Fruit fly (Drosophila melanogaster) whole organism, embryonic: Measurements from ENCODE around the gene cv-c.

Experiments used
- ATbp ChIP-seq: fragments of 200-800 bp; sonication (Bioruptor generic); optimal IDR thresholded peaks from 2 replicates; lab custom pipeline; 2017; ENCODE audit warnings: missing biosample characterization, mild to moderate bottlenecking, missing genetic modification characterization, missing genetic modification reagents
- Awh ChIP-seq: fragments of 200-800 bp; sonication (Bioruptor generic); IDR thresholded peaks from 2 replicates; pipeline ENCODE4, ENCODE4 v1.3.6; 2022; ENCODE audit warnings: missing biosample characterization, missing genetic modification characterization
- C15 ChIP-seq: fragments of 200-800 bp; sonication (Bioruptor generic); IDR thresholded peaks from 3 replicates; pipeline ENCODE4 v1.3.6; 2022; ENCODE audit warnings: missing biosample characterization, missing genetic modification characterization
- CG10654 ChIP-seq: fragments of 200-800 bp; sonication (Bioruptor generic); optimal IDR thresholded peaks from 2 replicates; lab custom pipeline; 2016; ENCODE audit warnings: missing biosample characterization, missing genetic modification characterization
- CG11398 ChIP-seq: fragments of 200-800 bp; sonication (Bioruptor generic); optimal IDR thresholded peaks from 2 replicates; lab custom pipeline; 2016; ENCODE audit warnings: missing biosample characterization, missing genetic modification characterization
- CG11695 ChIP-seq: fragments of 200-800 bp; sonication (Bioruptor generic); IDR thresholded peaks from 3 replicates; pipeline ENCODE4 v1.3.6; 2022; ENCODE audit warnings: missing biosample characterization, missing genetic modification characterization
- CG13296 ChIP-seq: fragments of 200-800 bp; sonication (Bioruptor generic); optimal IDR thresholded peaks from 3 replicates; lab custom pipeline; 2018; ENCODE audit warnings: missing biosample characterization, mild to moderate bottlenecking, missing genetic modification characterization
- CG13424 ChIP-seq: fragments of 200-800 bp; sonication (Bioruptor generic); optimal IDR thresholded peaks from 2 replicates; lab custom pipeline; 2019; ENCODE audit warnings: missing biosample characterization, mild to moderate bottlenecking, missing genetic modification characterization, moderate library complexity
- CG13894 ChIP-seq: fragments of 200-800 bp; sonication (Bioruptor generic); optimal IDR thresholded peaks from 3 replicates; lab custom pipeline; 2018; ENCODE audit warnings: missing biosample characterization, mild to moderate bottlenecking, missing genetic modification characterization, moderate library complexity
- CG14050 ChIP-seq: fragments of 200-800 bp; sonication (Bioruptor generic); IDR thresholded peaks from 3 replicates; pipeline ENCODE4 v1.3.6; 2022; ENCODE audit warnings: missing biosample characterization, missing genetic modification characterization
- CG15514 ChIP-seq: fragments of 200-800 bp; sonication (Bioruptor generic); optimal IDR thresholded peaks from 3 replicates; lab custom pipeline; 2017; ENCODE audit warnings: missing biosample characterization, missing genetic modification characterization, mild to moderate bottlenecking, moderate library complexity, missing genetic modification reagents
- CG17328 ChIP-seq: fragments of 200-800 bp; sonication (Bioruptor generic); IDR thresholded peaks from 2 replicates; pipeline ENCODE4 v1.3.6; 2022; ENCODE audit warnings: missing biosample characterization, missing genetic modification characterization
- CG17361 ChIP-seq: fragments of 200-800 bp; sonication (Bioruptor generic); IDR thresholded peaks from 3 replicates; pipeline ENCODE4 v1.3.6; 2022; ENCODE audit warnings: missing biosample characterization, missing genetic modification characterization
- CG18011 ChIP-seq: fragments of 200-800 bp; sonication (Bioruptor generic); optimal IDR thresholded peaks from 2 replicates; lab custom pipeline; 2017; ENCODE audit warnings: missing biosample characterization, missing genetic modification characterization, mild to moderate bottlenecking, moderate library complexity, missing genotype
- CG2116 ChIP-seq: fragments of 200-800 bp; sonication (Bioruptor generic); optimal IDR thresholded peaks from 3 replicates; lab custom pipeline; 2018; ENCODE audit warnings: missing biosample characterization, mild to moderate bottlenecking, missing genetic modification characterization
- CG2199 ChIP-seq: fragments of 200-800 bp; sonication (Bioruptor generic); IDR thresholded peaks from 3 replicates; pipeline ENCODE4 v1.3.6; 2022; ENCODE audit warnings: missing biosample characterization, missing genetic modification characterization
- CG6254 ChIP-seq: fragments of 200-800 bp; sonication (Bioruptor generic); optimal IDR thresholded peaks from 3 replicates; lab custom pipeline; 2017; ENCODE audit warnings: mild to moderate bottlenecking, missing biosample characterization, missing genetic modification reagents, missing genetic modification characterization
- CG6765 ChIP-seq: fragments of 200-800 bp; sonication (Bioruptor generic); optimal IDR thresholded peaks from 3 replicates; lab custom pipeline; 2017; ENCODE audit warnings: missing biosample characterization, mild to moderate bottlenecking, missing genetic modification characterization
- CG6854 ChIP-seq: fragments of 200-800 bp; sonication (Bioruptor generic); optimal IDR thresholded peaks from 3 replicates; lab custom pipeline; 2017; ENCODE audit warnings: missing biosample characterization, mild to moderate bottlenecking, missing genetic modification characterization
- CG7556 ChIP-seq: fragments of 200-800 bp; sonication (Bioruptor generic); optimal IDR thresholded peaks from 2 replicates; lab custom pipeline; 2017; ENCODE audit warnings: missing biosample characterization, mild to moderate bottlenecking, missing genetic modification characterization
- CG9215 ChIP-seq: fragments of 200-800 bp; sonication (Bioruptor generic); IDR thresholded peaks from 2 replicates; pipeline ENCODE4 v1.3.6; 2022; ENCODE audit warnings: missing biosample characterization, missing genetic modification characterization
- CTCF ChIP-seq: fragments of 200-800 bp; sonication (Bioruptor generic); optimal IDR thresholded peaks from 2 replicates; lab custom pipeline; 2017; ENCODE audit warnings: missing biosample characterization, mild to moderate bottlenecking, missing genetic modification characterization, moderate library complexity
- Dref ChIP-seq: fragments of 200-800 bp; sonication (Bioruptor generic); IDR thresholded peaks from 2 replicates; pipeline ENCODE4 v1.3.6; 2022; ENCODE audit warnings: missing biosample characterization, missing genetic modification characterization
- Drgx ChIP-seq: fragments of 200-800 bp; sonication (Bioruptor generic); IDR thresholded peaks from 2 replicates; pipeline ENCODE4 v1.3.6; 2022; ENCODE audit warnings: missing biosample characterization, missing genetic modification characterization
- Ets65A ChIP-seq: fragments of 200-800 bp; sonication (Bioruptor generic); peaks from one replicate; lab custom pipeline; 2016; ENCODE audit warnings: missing biosample characterization, missing genetic modification characterization
- HHEX ChIP-seq: fragments of 200-800 bp; sonication (Bioruptor generic); optimal IDR thresholded peaks from 3 replicates; lab custom pipeline; 2017; ENCODE audit warnings: missing biosample characterization, mild to moderate bottlenecking, missing genetic modification characterization, missing genetic modification reagents
- Kr ChIP-seq: fragments of 200-800 bp; sonication (Bioruptor generic); optimal IDR thresholded peaks from 2 replicates; lab custom pipeline; 2017; ENCODE audit warnings: missing biosample characterization, mild to moderate bottlenecking, missing genetic modification characterization
- NK7.1 ChIP-seq: fragments of 200-800 bp; sonication (Bioruptor generic); optimal IDR thresholded peaks from 3 replicates; lab custom pipeline; 2016; ENCODE audit warnings: missing biosample characterization, missing genetic modification characterization
- Side ChIP-seq: fragments of 200-800 bp; sonication (Bioruptor generic); optimal IDR thresholded peaks from 2 replicates; lab custom pipeline; 2016; ENCODE audit warnings: missing biosample characterization, missing genetic modification characterization
- Sox102F ChIP-seq: fragments of 200-800 bp; sonication (Bioruptor generic); optimal IDR thresholded peaks from 2 replicates; lab custom pipeline; 2018; ENCODE audit warnings: missing biosample characterization, mild to moderate bottlenecking, missing genetic modification characterization, moderate library complexity
- Sry-β ChIP-seq: fragments of 200-800 bp; sonication (Bioruptor generic); optimal IDR thresholded peaks from 2 replicates; lab custom pipeline; 2018; ENCODE audit warnings: missing biosample characterization, mild to moderate bottlenecking, missing genetic modification characterization, moderate library complexity
- YL-1 ChIP-seq: fragments of 200-800 bp; sonication (Bioruptor generic); optimal IDR thresholded peaks from 3 replicates; lab custom pipeline; 2017; ENCODE audit warnings: missing biosample characterization, mild to moderate bottlenecking, missing genetic modification characterization
- ap ChIP-seq: fragments of 200-800 bp; sonication (Bioruptor generic); IDR thresholded peaks from 2 replicates; pipeline ENCODE4 v1.3.6; 2022; ENCODE audit warnings: missing biosample characterization, missing genetic modification characterization
- ara ChIP-seq: fragments of 200-800 bp; sonication (Bioruptor generic); IDR thresholded peaks from 2 replicates; pipeline ENCODE4 v1.3.6; 2022; ENCODE audit warnings: missing biosample characterization, missing genetic modification characterization
- br ChIP-seq: fragments of >200 bp; optimal IDR thresholded peaks from 2 replicates; lab custom pipeline; 2017
- cad ChIP-seq: fragments of >200 bp; optimal IDR thresholded peaks from 2 replicates; lab custom pipeline; 2017; ENCODE audit warnings: missing biosample characterization, missing genetic modification characterization
- ci ChIP-seq: fragments of 200-800 bp; sonication (Bioruptor generic); IDR thresholded peaks from 3 replicates; pipeline ENCODE4 v1.3.6; 2022; ENCODE audit warnings: missing biosample characterization, missing genetic modification characterization
- dm ChIP-seq: fragments of 200-800 bp; sonication (Bioruptor generic); optimal IDR thresholded peaks from 3 replicates; lab custom pipeline; 2016; ENCODE audit warnings: missing biosample characterization, missing genetic modification characterization
- eve ChIP-seq, 2 experiments: fragments of >200 bp; optimal IDR thresholded peaks; 2 replicates each; lab custom pipeline; 2017; ENCODE audit warnings: missing biosample characterization in 2 of 2, missing genetic modification characterization in 2 of 2
- fu2 ChIP-seq: fragments of 200-800 bp; sonication (Bioruptor generic); optimal IDR thresholded peaks from 2 replicates; lab custom pipeline; 2016; ENCODE audit warnings: missing biosample characterization, missing genetic modification characterization
- gce ChIP-seq: fragments of 200-800 bp; sonication (Bioruptor generic); IDR thresholded peaks from 3 replicates; pipeline ENCODE4 v1.3.6; 2022; ENCODE audit warnings: missing biosample characterization, missing genetic modification characterization
- klu ChIP-seq: fragments of 200-800 bp; sonication (Bioruptor generic); IDR thresholded peaks from 2 replicates; pipeline ENCODE4 v1.3.6; 2022; ENCODE audit warnings: missing biosample characterization, missing genetic modification characterization
- mam ChIP-seq: fragments of 200-800 bp; sonication (Bioruptor generic); optimal IDR thresholded peaks from 3 replicates; lab custom pipeline; 2016; ENCODE audit warnings: missing biosample characterization, missing genetic modification characterization
- run ChIP-seq: fragments of 200-800 bp; sonication (Bioruptor generic); optimal IDR thresholded peaks from 3 replicates; lab custom pipeline; 2018; ENCODE audit warnings: missing biosample characterization, mild to moderate bottlenecking, missing genetic modification characterization
- sens ChIP-seq: fragments of 200-800 bp; sonication (Bioruptor generic); peaks from one replicate; lab custom pipeline; 2016; ENCODE audit warnings: missing biosample characterization, missing genetic modification characterization
- sr ChIP-seq: fragments of 200-800 bp; sonication (Bioruptor generic); IDR thresholded peaks from 3 replicates; pipeline ENCODE4 v1.3.6; 2022; ENCODE audit warnings: missing biosample characterization, missing genetic modification characterization
- tgo ChIP-seq: fragments of 200-800 bp; sonication (Bioruptor generic); IDR thresholded peaks from 3 replicates; pipeline ENCODE4 v1.3.6; 2022; ENCODE audit warnings: missing biosample characterization, missing genetic modification characterization
- ttk ChIP-seq: fragments of 200-800 bp; sonication (Bioruptor generic); IDR thresholded peaks from 2 replicates; pipeline ENCODE4 v2.1.2; 2022; ENCODE audit warnings: missing biosample characterization, missing genetic modification characterization
- usp ChIP-seq: fragments of >200 bp; optimal IDR thresholded peaks from 2 replicates; lab custom pipeline; 2017; ENCODE audit warnings: missing biosample characterization, missing genetic modification characterization
- zen2 ChIP-seq: fragments of 200-800 bp; sonication (Bioruptor generic); IDR thresholded peaks from 3 replicates; pipeline ENCODE4 v1.3.6; 2022; ENCODE audit warnings: missing biosample characterization, missing genetic modification characterization; ENCODE audit not compliant: partially characterized antibody

cv-c gene

DNA sequence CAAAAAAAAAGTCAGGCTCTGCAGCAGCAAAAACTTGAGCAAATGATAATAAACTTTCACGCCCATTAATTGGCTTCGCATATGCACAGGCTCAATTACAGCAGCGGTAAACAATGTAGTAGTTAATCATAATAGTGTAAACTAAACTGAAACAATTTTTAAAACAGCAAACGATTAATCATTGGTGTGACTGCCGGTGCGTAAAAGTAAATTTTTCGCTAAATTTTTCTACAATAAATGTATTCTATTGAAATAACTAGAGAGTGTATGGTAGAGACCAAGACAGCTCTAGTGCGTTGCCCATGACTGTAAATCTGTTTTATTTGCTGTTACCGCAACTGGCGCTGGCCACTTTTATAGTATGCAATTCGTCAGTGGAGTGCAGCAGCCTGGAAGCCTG, 16.6 kb upstream of the cv-c start (continued):
- TF ChIP-seq ttk, result no peak
- TF ChIP-seq eve (GFP tag; optimal IDR thresholded peaks at IDR 0.05; lab: Kevin White, UChicago), result no peak
- TF ChIP-seq Dref (GFP tag; lab: Robert Waterston, UW), result no peak
- no peak for TF ChIP-seq CG18011 (GFP tag; lab: Kevin White, UChicago)
- TF ChIP-seq dm, result no peak
- TF ChIP-seq CG9215 (GFP tag; lab: Robert Waterston, UW), result no peak
- TF ChIP-seq Side, result no peak
- no peak for TF ChIP-seq CG11695
- no peak for TF ChIP-seq CG14050 (GFP tag; lab: Robert Waterston, UW)
- TF ChIP-seq CG11398 (GFP tag; lab: Kevin White, UChicago), result no peak
- peak; percentile 86 for TF ChIP-seq cad (GFP tag; lab: Kevin White, UChicago)
- no peak for TF ChIP-seq NK7.1
- TF ChIP-seq CG2199 (GFP tag; lab: Robert Waterston, UW), result no peak
- no peak for TF ChIP-seq CG6765
- no peak for TF ChIP-seq Awh (GFP tag; lab: Robert Waterston, UW)
- TF ChIP-seq klu (GFP tag; lab: Robert Waterston, UW), result no peak
- TF ChIP-seq CG13296 (GFP tag; lab: Kevin White, UChicago), result no peak
- TF ChIP-seq YL-1 (GFP tag; lab: Kevin White, UChicago), result no peak
- no peak for TF ChIP-seq CG2116 (GFP tag; lab: Kevin White, UChicago)
- TF ChIP-seq zen2 (GFP tag; lab: Robert Waterston, UW), result no peak
- no peak for TF ChIP-seq CG10654
- TF ChIP-seq mam, result no peak
- TF ChIP-seq Kr, result no peak
- no peak for TF ChIP-seq br (lab: Kevin White, UChicago)

DNA sequence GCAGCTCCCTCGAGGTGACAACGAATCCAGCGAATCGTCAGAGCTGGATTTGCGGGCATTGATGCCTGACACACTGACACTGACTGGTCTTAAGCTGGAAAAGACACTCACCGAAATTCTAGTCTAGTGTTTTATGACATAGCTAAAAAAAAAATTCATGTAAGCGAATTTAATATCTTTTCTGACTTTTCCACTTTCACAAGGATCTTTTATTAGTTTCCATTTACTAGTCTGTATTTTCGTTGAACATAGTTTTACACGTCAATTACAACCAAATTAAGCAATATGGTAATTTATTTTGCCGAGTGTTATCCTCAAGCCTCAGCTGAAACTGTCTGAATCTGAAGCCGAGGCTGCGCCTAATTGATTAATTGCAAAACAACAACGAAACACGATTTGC, 14.9 kb upstream of the cv-c start:
- TF ChIP-seq Ets65A (GFP tag; lab: Kevin White, UChicago), result peak; percentile 66
- peak; percentile 43; the same call in 1 of the 2 replicates for TF ChIP-seq Drgx (GFP tag; lab: Robert Waterston, UW)
- TF ChIP-seq ATbp (GFP tag; lab: Kevin White, UChicago), result no peak
- TF ChIP-seq, all 482 proteins: peak for 2

DNA sequence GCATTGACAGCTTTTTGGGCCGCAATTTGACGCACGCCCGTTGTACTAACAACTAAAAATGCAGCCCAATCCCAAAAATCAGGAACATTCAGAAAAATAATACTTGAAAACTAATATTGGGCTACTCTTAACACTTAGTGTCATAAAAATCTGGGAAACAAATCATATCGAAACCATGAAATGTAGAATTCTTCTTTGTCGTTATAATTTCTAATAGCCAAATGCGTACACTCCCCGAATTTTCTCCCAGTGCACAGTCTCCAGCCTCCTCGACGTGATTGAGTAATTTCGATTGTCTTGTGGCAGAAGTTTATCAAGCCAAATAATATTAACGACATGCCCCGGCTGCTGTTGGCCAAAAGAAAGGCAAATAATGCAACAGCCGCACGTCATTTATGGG, 12.4 kb upstream of the cv-c start:
- TF ChIP-seq sens (GFP tag; lab: Kevin White, UChicago) (peak; percentile 3), CG13894 (tag; lab: Kevin White, UChicago) (no peak)

DNA sequence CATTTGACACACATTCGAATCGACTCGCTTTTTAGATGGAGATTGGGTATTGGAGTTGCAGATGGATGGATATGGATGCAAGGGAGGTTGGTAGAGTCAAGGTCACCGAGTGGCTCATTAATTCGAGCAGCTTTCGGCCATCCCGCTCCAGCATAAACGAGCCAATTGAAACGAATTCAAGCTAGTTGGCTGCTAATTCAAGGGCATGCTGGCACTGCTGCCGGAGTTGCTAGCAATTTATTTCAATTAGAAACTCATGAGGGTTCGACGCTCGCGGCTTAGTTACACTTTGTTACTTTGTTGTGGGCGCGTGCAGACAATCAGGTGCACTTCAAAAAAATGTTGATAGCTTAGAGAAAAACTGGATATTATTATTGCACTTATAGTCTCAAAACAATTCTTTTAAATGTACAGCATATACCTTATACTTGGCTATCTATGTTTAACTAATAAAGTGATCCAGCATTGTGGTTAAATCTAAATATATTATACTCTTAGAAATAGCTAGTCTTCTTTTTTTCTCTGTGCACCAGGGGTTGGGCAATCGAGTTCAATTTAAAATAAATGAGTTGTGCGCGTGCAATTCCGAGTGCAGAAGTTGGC, 10.9 kb upstream of the cv-c start:
- TF ChIP-seq Sox102F (GFP tag; lab: Kevin White, UChicago), result peak; percentile 5
- no peak for TF ChIP-seq usp (GFP tag; lab: Kevin White, UChicago)
- no peak for TF ChIP-seq CG6254 (GFP tag; lab: Kevin White, UChicago)
- TF ChIP-seq run (tag; lab: Kevin White, UChicago), result no peak
- no peak for TF ChIP-seq C15 (GFP tag; lab: Robert Waterston, UW)
- no peak for TF ChIP-seq ci (GFP tag; lab: Robert Waterston, UW)
- TF ChIP-seq tgo (GFP tag; lab: Robert Waterston, UW), result peak; percentile 28; the same call in 1 of the 3 replicates
- 0 out of 3 replicates have a peak, but pooled peaks have one; percentile 17 for TF ChIP-seq CG17361 (GFP tag; lab: Robert Waterston, UW)
- TF ChIP-seq CG15514 (GFP tag; lab: Kevin White, UChicago), result no peak
- TF ChIP-seq ara (GFP tag; lab: Robert Waterston, UW), result no peak
- TF ChIP-seq CG13424 (tag; lab: Kevin White, UChicago), result peak; percentile 6
- TF ChIP-seq ap (GFP tag; lab: Robert Waterston, UW), result no peak
- no peak for TF ChIP-seq CTCF (GFP tag; lab: Kevin White, UChicago)
- no peak for TF ChIP-seq Sry-β (GFP tag; lab: Kevin White, UChicago)
- no peak for TF ChIP-seq CG7556
- TF ChIP-seq sr (GFP tag; lab: Robert Waterston, UW), result no peak
- TF ChIP-seq HHEX (GFP tag; lab: Kevin White, UChicago), result no peak
- no peak for TF ChIP-seq gce (GFP tag; lab: Robert Waterston, UW)
- no peak for TF ChIP-seq CG17328 (GFP tag; lab: Robert Waterston, UW)
- TF ChIP-seq CG6854 (GFP tag; lab: Kevin White, UChicago), result no peak
- TF ChIP-seq fu2 (GFP tag; lab: Kevin White, UChicago), result no peak
